Worm (Caenorhabditis elegans) whole organism, L3 larva: ENCODE data around the gene pde-3.

Source experiments
- ceh-28 ChIP-seq: fragments of 150-350 bp; optimal IDR thresholded peaks from 2 replicates; lab custom pipeline; 2014; ENCODE audit warnings: missing biosample characterization, missing genetic modification reagents, missing genetic modification characterization
- nhr-25 ChIP-seq: sonication (generic microtip); optimal IDR thresholded peaks from 2 replicates; lab custom pipeline; 2017; ENCODE audit warnings: missing biosample characterization, missing genetic modification characterization

DNA sequence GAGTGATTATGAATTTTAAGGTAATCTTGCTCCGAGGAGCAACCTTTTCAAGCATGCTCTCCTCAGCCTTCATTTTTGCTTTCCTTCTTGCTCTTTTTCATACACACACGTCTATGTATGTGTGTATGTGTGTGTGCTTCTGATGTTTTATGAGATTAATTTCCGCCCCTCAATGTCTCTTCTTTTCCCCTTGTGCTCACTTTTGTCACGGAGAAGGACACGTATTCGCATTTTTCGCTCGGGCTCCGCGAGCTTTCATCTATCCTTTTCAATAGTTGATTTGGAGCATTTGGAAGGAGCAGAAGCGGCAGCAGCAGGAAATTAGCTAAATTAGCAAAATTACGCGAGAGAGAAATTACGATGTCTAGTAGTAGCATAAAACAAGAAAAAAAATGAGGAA lies 20.8 kb downstream of the pde-3 start:
- no peak for TF ChIP-seq nhr-25 (tag; lab: Kevin White, UChicago)
- no peak for TF ChIP-seq ceh-28 (tag; lab: Kevin White, UChicago)
